Worm (Caenorhabditis elegans) whole organism, L3 larva: ENCODE results near the gene C06E4.6.

Experiments used
- ZK546.5 ChIP-seq: sonication (generic microtip); optimal IDR thresholded peaks from 2 replicates; lab custom pipeline; 2017; ENCODE audit warnings: missing biosample characterization, missing genetic modification characterization
- fkh-10 ChIP-seq: sonication (generic microtip); optimal IDR thresholded peaks from 2 replicates; lab custom pipeline; 2017; ENCODE audit warnings: missing biosample characterization, missing genetic modification reagents, missing genetic modification characterization
- mdl-1 ChIP-seq: fragments of 150-350 bp; optimal IDR thresholded peaks from 2 replicates; lab custom pipeline; 2014; ENCODE audit warnings: missing biosample characterization, missing genetic modification characterization
- nhr-11 ChIP-seq: fragments of 150-350 bp; optimal IDR thresholded peaks from 2 replicates; lab custom pipeline; 2014; ENCODE audit warnings: missing biosample characterization, missing genetic modification characterization
- nhr-77 ChIP-seq: fragments of 150-350 bp; optimal IDR thresholded peaks from 2 replicates; lab custom pipeline; 2014; ENCODE audit warnings: missing biosample characterization, missing genetic modification characterization
- pqm-1 ChIP-seq: fragments of 150-350 bp; optimal IDR thresholded peaks from 2 replicates; lab custom pipeline; 2017; ENCODE audit warnings: missing biosample characterization, missing genetic modification characterization, inconsistent platforms
- unc-39 ChIP-seq: sonication (generic microtip); optimal IDR thresholded peaks from 4 replicates; lab custom pipeline; 2017; ENCODE audit warnings: missing biosample characterization, missing genetic modification characterization
- ztf-11 ChIP-seq: fragments of 150-350 bp; optimal IDR thresholded peaks from 2 replicates; lab custom pipeline; 2014; ENCODE audit warnings: missing biosample characterization, missing genetic modification characterization

- TF ChIP-seq ztf-11 (tag; lab: Kevin White, UChicago) (no peak), ZK546.5 (no peak), unc-39 (tag; lab: Kevin White, UChicago) (no peak), nhr-11 (tag; lab: Kevin White, UChicago) (no peak), pqm-1 (tag; lab: Kevin White, UChicago) (no peak), fkh-10 (GFP tag; lab: Kevin White, UChicago) (no peak), mdl-1 (tag; lab: Kevin White, UChicago) (no peak), nhr-77 (tag; lab: Kevin White, UChicago) (no peak)
These were observed 7.9 kb downstream of the C06E4.6 start, which contains the start of gene D2024.18 for ce11 chrIV:7250158-7250557.
